Worm (Caenorhabditis elegans): ENCODE measurements around the gene ZK856.4.

Gene ZK856.4

DNA sequence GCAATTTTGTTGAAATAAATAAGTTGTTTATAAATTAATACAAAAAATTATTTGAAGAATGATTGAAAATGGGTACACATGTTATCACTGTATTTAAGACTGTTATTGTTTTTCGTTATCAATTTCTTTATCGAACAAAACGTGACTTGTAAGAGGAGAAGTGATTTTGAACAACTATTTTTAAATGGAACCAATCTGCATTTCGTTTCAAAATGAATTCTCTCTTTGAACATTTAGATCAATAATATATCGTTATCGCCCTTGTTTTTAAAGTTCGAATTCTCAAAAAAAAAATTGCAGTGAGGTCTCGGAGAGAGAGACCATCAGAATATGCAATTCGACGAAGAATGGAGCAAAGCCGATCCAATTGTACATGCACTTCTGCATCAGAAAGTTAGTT, 3.8 kb upstream of the ZK856.4 start, which contains the start of gene cul-5:
cul-5 (plus strand) TSS at position 301 of the 400 bp plus-strand sequence.
- TF ChIP-seq unc-62 (GFP tag; optimal IDR thresholded peaks at IDR 0.05): no peak

DNA sequence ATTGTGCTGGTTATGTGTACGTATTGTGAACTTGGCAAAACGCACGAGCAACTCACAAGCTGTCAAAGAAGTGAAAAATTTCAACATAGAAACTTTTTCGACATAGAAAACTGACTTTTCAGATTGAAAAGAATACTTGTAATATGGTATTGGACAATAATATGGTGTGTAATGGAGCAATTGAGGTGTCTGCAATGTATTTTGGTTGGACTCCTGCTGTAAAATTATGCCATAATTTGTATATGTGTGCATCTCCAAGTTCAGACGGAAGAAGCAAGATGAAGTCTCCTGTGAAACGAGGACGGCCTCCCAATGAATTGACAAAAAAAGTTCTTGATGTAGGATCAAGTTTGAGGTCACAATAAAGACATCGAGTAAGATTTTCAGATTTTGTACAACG, 726 bp downstream of the ZK856.4 start:
- TF ChIP-seq unc-62 (GFP tag; optimal IDR thresholded peaks at IDR 0.05): no peak

DNA sequence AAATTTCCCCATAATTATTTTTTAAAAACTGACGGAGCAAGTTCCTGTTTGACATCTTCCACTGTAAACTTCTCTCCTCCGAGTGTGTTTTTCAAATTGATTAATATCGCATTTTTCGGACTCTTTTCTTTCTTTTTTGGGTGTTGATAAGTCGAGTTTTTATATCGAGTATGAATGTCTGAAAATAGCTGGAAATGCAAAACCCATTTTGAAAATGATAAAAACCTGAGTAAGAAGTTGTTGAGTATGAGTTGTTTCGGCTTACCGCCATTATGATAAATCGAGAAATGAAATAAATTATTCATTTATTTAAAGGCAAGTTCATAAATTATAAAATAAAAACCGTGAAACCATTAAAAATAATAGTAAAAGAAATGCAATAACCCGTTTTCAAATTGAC, 2.6 kb downstream of the ZK856.4 start, which contains the start of gene ZK856.18:
ZK856.18 (minus strand) TSS at position 289 of the 400 bp plus-strand sequence.
- TF ChIP-seq unc-62 (GFP tag; optimal IDR thresholded peaks at IDR 0.05): no peak

DNA sequence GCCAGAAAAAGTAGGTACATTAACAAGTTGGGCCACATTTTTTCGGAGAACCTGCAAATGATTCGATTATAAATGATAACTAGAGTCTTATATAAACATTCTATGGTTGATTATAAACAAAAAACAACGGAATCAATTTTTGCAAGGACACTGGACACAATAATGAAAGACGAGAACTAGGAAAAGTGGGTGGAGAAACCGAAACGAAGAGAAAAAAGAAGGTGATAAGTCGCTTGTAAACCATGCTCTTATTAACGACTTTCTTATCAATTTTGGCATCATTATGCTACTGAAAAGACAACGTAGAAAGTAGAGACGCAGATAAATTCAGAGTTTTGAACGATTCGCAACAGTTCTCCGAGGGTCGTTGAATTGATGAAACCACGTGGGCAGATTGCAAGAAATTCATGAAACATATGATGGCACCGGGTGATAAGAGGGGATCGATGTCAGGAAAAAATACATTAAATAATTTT, 7.0 kb downstream of the ZK856.4 start, which contains the start of gene ZK856.5:
ZK856.5 (minus strand) TSS at position 51 of the 476 bp plus-strand sequence.
- TF ChIP-seq unc-62 (GFP tag; optimal IDR thresholded peaks at IDR 0.05): no peak

DNA sequence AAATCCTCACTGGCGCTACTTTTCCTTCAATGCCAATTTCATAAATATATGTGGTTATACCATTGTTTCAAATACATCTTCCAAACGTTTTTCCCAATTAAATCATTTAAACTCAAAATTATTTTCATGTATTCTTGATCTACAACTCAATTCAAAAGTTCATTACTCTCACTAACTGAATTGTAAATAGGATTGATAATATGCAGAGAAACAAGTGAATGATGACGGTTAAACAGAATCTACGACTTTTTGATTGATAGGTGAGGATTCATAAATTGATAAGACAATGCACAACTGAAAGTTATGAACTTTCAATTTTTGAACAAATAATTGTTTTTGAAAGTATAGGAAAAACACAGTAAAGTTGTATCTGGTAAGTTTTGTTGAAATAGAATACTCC, 8.2 kb downstream of the ZK856.4 start:
- TF ChIP-seq unc-62 (GFP tag; optimal IDR thresholded peaks at IDR 0.05): no peak

DNA sequence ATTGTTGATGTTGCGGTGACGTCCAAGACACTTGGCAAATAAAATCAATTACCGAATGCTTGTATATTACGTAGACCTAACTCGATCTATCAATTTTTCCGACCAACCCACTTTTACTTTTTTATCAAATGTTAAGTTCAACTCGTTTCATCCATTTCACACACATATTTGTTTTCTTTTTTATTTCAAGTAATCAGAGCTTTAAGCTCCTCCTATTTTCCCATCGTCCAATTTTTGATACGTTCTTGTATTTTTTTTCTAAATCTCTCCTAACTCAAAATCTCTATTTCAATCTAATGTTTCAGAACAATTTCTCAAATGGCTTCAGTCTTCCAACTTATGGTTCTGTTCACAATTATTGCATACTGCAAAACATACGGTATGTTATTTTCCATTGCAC, 15.3 kb downstream of the ZK856.4 start, which contains the start of gene ZK856.6:
ZK856.6 (plus strand) TSS at position 301 of the 400 bp plus-strand sequence.
- TF ChIP-seq unc-62 (GFP tag; optimal IDR thresholded peaks at IDR 0.05): no peak

DNA sequence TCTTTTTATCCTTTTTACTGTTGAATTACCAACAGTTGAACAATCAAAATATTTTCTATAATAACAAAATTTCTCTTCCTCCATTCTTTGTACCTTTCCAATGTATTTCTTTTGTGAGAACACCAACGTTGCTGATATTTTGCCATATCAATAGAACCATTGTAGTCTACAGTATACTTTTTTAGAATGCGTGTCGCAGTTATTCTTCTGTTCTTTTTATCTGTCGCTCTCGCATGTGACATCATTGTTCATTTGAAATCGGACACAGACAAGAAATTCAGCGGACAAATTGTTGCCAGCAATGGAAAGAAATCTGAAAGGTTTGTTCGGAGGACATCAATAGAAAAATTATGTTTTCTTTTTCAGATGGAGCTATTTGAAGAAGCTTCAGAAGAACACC, 18.8 kb downstream of the ZK856.4 start, which contains the start of gene ZK856.7:
ZK856.7 (plus strand) TSS at position 186 of the 400 bp plus-strand sequence.
- TF ChIP-seq unc-62 (GFP tag; optimal IDR thresholded peaks at IDR 0.05): no peak

DNA sequence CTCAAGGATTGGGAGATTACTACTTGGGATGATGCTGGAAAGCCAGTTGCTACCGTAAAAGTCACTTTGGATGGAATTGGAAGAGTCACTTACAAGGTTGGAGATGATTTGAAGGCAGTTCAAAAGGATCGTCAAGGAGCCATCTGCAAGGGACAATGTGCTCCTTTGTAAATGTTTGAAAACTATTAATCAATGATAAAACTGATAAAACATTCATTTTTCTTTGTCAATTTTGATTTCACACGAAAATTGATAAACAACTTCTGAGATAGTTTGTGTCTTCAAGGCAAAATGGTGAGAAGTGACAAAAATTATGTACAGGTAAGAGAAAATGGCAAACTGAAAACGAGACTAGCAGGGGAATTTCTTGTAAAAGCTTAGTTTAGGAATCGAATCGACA, 19.3 kb downstream of the ZK856.4 start:
- TF ChIP-seq unc-62 (GFP tag; optimal IDR thresholded peaks at IDR 0.05): no peak

DNA sequence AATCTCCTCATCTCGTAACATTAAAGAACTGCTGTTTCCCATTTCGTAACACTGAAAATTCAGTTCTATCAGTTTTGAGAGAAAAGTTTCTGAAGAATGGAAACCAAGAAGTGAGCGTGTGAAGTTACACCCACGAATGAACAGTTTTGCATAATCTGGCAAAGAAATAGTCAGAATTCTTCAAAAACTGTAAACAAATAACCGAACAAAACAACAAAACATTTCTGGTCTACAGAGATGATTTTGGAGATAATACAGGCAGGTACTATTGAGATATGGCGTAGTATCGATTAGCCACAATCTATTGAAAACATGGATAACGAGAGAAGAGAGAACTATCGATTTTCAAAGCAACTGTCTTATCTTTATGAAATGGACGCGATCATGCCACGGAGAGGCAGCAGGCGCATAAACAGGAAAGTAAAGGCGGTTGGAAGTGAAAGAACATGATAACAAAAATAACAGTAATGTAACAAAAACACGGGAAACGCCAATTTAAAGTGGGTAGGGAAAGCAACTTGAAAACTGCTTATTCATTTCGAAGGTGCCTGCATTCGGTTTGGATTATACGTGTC, 20.4 kb downstream of the ZK856.4 start, which contains the start of gene chpf-1:
chpf-1 (minus strand) TSS at position 51 of the 575 bp plus-strand sequence.
- TF ChIP-seq unc-62 (GFP tag; optimal IDR thresholded peaks at IDR 0.05): no peak

DNA sequence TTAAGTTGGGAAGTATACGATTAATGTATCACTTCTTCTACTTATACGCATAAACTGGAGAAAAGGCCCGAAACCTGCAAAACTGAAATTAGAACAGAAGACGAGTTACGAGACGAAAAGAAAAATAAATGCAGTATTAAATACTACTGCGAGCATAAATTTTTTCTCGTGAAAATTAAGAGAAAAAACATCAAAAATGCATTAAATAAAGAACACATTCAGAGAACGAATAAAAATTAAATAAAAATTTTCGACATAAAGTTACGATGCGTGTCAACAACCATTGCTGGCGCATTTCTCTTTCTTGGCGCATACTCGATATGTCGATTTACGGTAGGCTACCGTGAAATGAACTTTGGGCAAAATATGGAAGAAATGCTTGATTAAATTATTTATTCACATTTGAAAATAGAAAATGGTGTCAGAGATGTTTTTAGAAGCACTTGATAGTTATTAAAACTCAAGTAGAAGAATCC, 21.8 kb downstream of the ZK856.4 start, which contains the start of the genes ZK856.19 and ZK856.11:
ZK856.19 (minus strand) TSS at position 51 of the 476 bp plus-strand sequence.
ZK856.11 (minus strand) TSS at position 76 of the 476 bp plus-strand sequence.
- no peak for TF ChIP-seq unc-62 (GFP tag; optimal IDR thresholded peaks at IDR 0.05)

DNA sequence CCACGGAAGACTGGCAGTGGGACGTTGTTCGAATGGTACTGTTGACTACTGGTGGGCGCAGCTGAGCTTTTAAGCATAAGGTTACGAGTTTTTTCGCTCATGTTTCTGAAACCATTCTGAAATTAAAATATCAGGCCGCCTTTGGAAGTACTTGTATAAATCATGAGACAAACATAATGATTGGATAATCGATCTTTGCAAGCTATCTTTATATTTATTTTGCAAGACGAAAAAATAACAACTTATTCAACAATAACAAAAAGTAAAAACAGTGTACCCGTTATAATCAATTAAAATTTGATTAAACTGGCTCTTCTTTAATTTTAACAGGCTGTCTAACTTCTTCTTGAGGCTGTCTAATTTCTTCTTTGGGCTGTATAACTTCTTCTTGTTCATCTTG, 22.4 kb downstream of the ZK856.4 start, which contains the start of gene ZK856.16:
ZK856.16 (minus strand) TSS at position 101 of the 400 bp plus-strand sequence.
- TF ChIP-seq unc-62 (GFP tag; optimal IDR thresholded peaks at IDR 0.05): no peak

DNA sequence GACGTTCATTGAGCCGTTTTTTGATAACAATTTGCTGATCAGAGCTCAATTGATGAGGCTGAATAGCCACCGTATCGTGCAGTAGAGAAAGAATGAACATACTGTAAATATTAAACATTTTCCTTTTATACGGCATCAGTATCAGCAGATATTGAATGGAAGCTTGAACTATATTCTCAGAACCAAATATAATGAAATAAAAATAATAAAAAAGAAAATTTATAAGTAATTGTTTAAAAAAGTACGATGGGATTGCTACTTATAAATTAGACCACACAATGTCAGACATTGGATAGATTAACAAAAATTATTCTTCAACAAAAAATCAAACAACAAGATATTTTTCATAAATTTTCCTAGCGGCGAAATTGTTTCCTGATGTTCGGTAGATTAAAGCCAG, 23.4 kb downstream of the ZK856.4 start, which contains the start of gene rpc-25:
rpc-25 (minus strand) TSS at position 101 of the 400 bp plus-strand sequence.
- no peak for TF ChIP-seq unc-62 (GFP tag; optimal IDR thresholded peaks at IDR 0.05)

DNA sequence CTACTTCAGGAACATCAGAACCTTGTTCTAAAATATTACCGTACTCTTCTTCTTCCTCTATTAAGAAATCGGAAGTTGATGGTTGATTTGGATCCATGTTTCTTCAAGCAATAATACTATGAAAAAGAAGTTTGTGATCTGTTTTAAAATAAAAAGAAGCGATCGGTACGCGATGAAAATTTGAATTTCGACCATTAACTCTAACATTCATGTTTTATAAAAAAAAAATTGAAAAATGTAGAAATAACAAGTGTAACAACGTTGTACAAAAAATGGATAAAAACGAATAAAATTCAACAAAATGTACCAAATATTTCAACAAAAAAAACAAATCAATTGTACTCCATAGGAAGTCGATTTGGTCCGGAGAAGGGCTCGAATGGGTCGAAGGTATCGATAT, 27.2 kb downstream of the ZK856.4 start, which contains the start of gene tftc-3:
tftc-3 (minus strand) TSS at position 101 of the 400 bp plus-strand sequence.
- no peak for TF ChIP-seq unc-62 (GFP tag; optimal IDR thresholded peaks at IDR 0.05)

DNA sequence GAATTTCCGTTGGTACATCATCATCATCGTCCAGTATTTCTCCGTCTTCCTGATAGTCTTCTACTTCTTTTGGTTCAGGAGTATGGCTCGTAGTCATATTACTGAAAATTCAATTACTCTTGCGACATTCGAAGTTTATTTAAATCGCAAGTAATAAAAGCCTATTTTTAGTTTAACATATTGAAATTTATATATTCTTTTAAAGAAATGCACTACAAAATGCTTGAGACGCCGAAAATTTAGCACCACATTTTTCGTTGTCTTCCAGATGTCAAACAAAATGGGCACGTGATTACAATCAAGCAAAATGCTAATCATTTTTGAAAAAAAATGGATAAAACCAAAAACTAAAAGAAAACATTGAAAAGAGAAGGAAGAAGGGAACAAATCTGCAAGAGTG, 28.9 kb downstream of the ZK856.4 start, which contains the start of gene zhit-3:
zhit-3 (minus strand) TSS at position 101 of the 400 bp plus-strand sequence.
- TF ChIP-seq unc-62 (GFP tag; optimal IDR thresholded peaks at IDR 0.05): no peak

DNA sequence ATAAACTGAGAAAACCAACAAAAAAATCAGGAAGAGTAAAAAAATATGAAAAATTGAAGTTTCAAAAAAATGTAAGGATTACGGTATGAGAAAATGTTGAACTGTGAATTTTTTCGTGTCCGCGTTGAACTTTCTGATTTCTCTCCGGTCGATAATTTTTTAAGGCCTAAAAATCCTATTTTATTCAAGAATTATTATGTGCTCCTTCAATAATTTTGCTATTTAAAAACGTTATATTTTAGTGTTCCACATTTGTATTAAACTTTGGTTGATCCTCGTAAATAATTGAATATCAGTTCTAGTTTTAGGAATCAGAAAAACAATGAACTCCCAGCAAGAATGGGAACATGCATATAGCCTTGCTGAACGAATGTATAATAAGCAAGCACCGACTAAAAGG, 29.5 kb downstream of the ZK856.4 start, which contains the start of gene hpo-40:
hpo-40 (plus strand) TSS at position 301 of the 400 bp plus-strand sequence.
- no peak for TF ChIP-seq unc-62 (GFP tag; optimal IDR thresholded peaks at IDR 0.05)

DNA sequence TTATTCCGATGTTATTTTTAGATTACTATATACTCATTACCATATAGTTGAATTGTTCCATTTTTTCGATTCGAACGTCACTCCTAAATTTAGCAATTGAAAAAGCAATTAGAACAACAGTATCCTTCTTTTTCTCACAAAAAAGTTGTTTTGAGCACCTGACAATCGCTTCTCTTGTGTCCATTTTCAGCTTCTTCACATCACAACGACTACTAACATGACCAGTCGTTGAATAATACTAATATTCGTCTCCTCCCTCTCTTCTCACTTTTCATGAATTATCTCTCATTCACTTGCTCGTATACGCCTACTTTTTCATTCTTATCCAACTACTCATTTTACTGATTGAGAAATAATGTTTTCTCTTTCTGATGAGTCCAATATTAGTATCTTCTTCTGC, 33.6 kb downstream of the ZK856.4 start, which contains the start of gene ZK856.14:
ZK856.14 (plus strand) TSS at position 301 of the 400 bp plus-strand sequence.
- TF ChIP-seq unc-62 (GFP tag; optimal IDR thresholded peaks at IDR 0.05): no peak
